Worm (Caenorhabditis elegans) whole organism, early embryonic: ENCODE measurements around the gene nspg-7.2.

Source experiments
- B0310.2 ChIP-seq: sonication (generic microtip); optimal IDR thresholded peaks from 2 replicates; lab custom pipeline; 2016; ENCODE audit warnings: mild to moderate bottlenecking, missing genetic modification characterization, missing compliant biosample characterization
- aly-1 ChIP-seq: sonication (generic microtip); optimal IDR thresholded peaks from 2 replicates; lab custom pipeline; 2016; ENCODE audit warnings: missing genetic modification characterization, missing compliant biosample characterization
- ama-1 ChIP-seq: fragments of 150-350 bp; optimal IDR thresholded peaks from 2 replicates; lab custom pipeline; 2014
- flt-1 ChIP-seq: fragments of 200-800 bp; sonication (Bioruptor generic); IDR thresholded peaks from 2 replicates; pipeline ENCODE4 v1.3.6; 2022; ENCODE audit warnings: missing genetic modification characterization, missing compliant biosample characterization
- hmbx-1 ChIP-seq: sonication (generic microtip); optimal IDR thresholded peaks from 2 replicates; lab custom pipeline; 2016; ENCODE audit warnings: mild to moderate bottlenecking, missing genetic modification characterization, missing compliant biosample characterization
- hnd-1 ChIP-seq: sonication (generic microtip); optimal IDR thresholded peaks from 2 replicates; lab custom pipeline; 2016; ENCODE audit warnings: missing genetic modification characterization, missing compliant biosample characterization
- scrt-1 ChIP-seq: fragments of 200-800 bp; sonication (Bioruptor generic); IDR thresholded peaks from 2 replicates; pipeline ENCODE4 v1.3.6; 2022; ENCODE audit warnings: missing genetic modification characterization, missing compliant biosample characterization
- sea-1 ChIP-seq: fragments of 200-800 bp; sonication (Bioruptor generic); conservative IDR thresholded peaks from 2 replicates; pipeline ENCODE4 v1.3.6; 2022; ENCODE audit warnings: missing genetic modification characterization, missing compliant biosample characterization
- tbx-11 ChIP-seq: fragments of 200-800 bp; sonication (Bioruptor generic); IDR thresholded peaks from 2 replicates; pipeline ENCODE4 v1.3.6; 2022; ENCODE audit warnings: missing genetic modification characterization, missing compliant biosample characterization
- tbx-37 ChIP-seq: fragments of 200-800 bp; sonication (Bioruptor generic); conservative IDR thresholded peaks from 2 replicates; pipeline ENCODE4 v1.3.6; 2022; ENCODE audit warnings: missing genetic modification reagents, missing genetic modification characterization, missing compliant biosample characterization

ce11 chrIII:3219050-3219449 lies 39.2 kb downstream of the nspg-7.2 start, which contains the start of gene frm-8:
- TF ChIP-seq ama-1 (lab: Kevin White, UChicago) (no peak), hnd-1 (tag; lab: Kevin White, UChicago) (no peak), scrt-1 (no peak), flt-1 (GFP tag; lab: Robert Waterston, UW) (no peak), sea-1 (GFP tag; lab: Robert Waterston, UW) (no peak), tbx-37 (GFP tag; lab: Robert Waterston, UW) (no peak), tbx-11 (GFP tag; lab: Robert Waterston, UW) (no peak), aly-1 (tag; lab: Kevin White, UChicago) (no peak), B0310.2 (tag; lab: Kevin White, UChicago) (no peak), hmbx-1 (no peak)
